Worm (Caenorhabditis elegans) whole organism, early embryonic: ENCODE measurements around the gene nep-13.

Source experiments
- B0310.2 ChIP-seq: sonication (generic microtip); optimal IDR thresholded peaks from 2 replicates; lab custom pipeline; 2016; ENCODE audit warnings: mild to moderate bottlenecking, missing genetic modification characterization, missing compliant biosample characterization
- F13C5.2 ChIP-seq: sonication (generic microtip); optimal IDR thresholded peaks from 2 replicates; lab custom pipeline; 2017; ENCODE audit warnings: mild to moderate bottlenecking, missing genetic modification characterization, inconsistent platforms, missing compliant biosample characterization
- aly-1 ChIP-seq: sonication (generic microtip); optimal IDR thresholded peaks from 2 replicates; lab custom pipeline; 2016; ENCODE audit warnings: missing genetic modification characterization, missing compliant biosample characterization
- ama-1 ChIP-seq: fragments of 150-350 bp; optimal IDR thresholded peaks from 2 replicates; lab custom pipeline; 2014
- ceh-13 ChIP-seq: fragments of 200-800 bp; sonication (Bioruptor generic); optimal IDR thresholded peaks from 2 replicates; lab custom pipeline; 2018; ENCODE audit warnings: mild to moderate bottlenecking, missing genetic modification characterization, missing compliant biosample characterization
- ceh-36 ChIP-seq: sonication (generic microtip); optimal IDR thresholded peaks from 2 replicates; lab custom pipeline; 2016; ENCODE audit warnings: missing genetic modification characterization, inconsistent platforms, missing compliant biosample characterization
- ets-7 ChIP-seq: sonication (generic microtip); optimal IDR thresholded peaks from 2 replicates; lab custom pipeline; 2016; ENCODE audit warnings: missing genotype, missing genetic modification characterization, missing compliant biosample characterization
- flt-1 ChIP-seq: fragments of 200-800 bp; sonication (Bioruptor generic); IDR thresholded peaks from 2 replicates; pipeline ENCODE4 v1.3.6; 2022; ENCODE audit warnings: missing genetic modification characterization, missing compliant biosample characterization
- hmbx-1 ChIP-seq: sonication (generic microtip); optimal IDR thresholded peaks from 2 replicates; lab custom pipeline; 2016; ENCODE audit warnings: mild to moderate bottlenecking, missing genetic modification characterization, missing compliant biosample characterization
- hmg-4 ChIP-seq: fragments of 200-800 bp; sonication (Bioruptor generic); optimal IDR thresholded peaks from 2 replicates; lab custom pipeline; 2018; ENCODE audit warnings: mild to moderate bottlenecking, missing genetic modification characterization, missing compliant biosample characterization
- hnd-1 ChIP-seq: sonication (generic microtip); optimal IDR thresholded peaks from 2 replicates; lab custom pipeline; 2016; ENCODE audit warnings: missing genetic modification characterization, missing compliant biosample characterization
- pes-1 ChIP-seq: fragments of 200-800 bp; sonication (Bioruptor generic); IDR thresholded peaks from 2 replicates; pipeline ENCODE4 v1.3.6; 2022; ENCODE audit warnings: missing genetic modification reagents, missing genetic modification characterization, missing compliant biosample characterization
- scrt-1 ChIP-seq: fragments of 200-800 bp; sonication (Bioruptor generic); IDR thresholded peaks from 2 replicates; pipeline ENCODE4 v1.3.6; 2022; ENCODE audit warnings: missing genetic modification characterization, missing compliant biosample characterization
- sea-1 ChIP-seq: fragments of 200-800 bp; sonication (Bioruptor generic); conservative IDR thresholded peaks from 2 replicates; pipeline ENCODE4 v1.3.6; 2022; ENCODE audit warnings: missing genetic modification characterization, missing compliant biosample characterization
- tbx-11 ChIP-seq: fragments of 200-800 bp; sonication (Bioruptor generic); IDR thresholded peaks from 2 replicates; pipeline ENCODE4 v1.3.6; 2022; ENCODE audit warnings: missing genetic modification characterization, missing compliant biosample characterization
- tbx-37 ChIP-seq: fragments of 200-800 bp; sonication (Bioruptor generic); conservative IDR thresholded peaks from 2 replicates; pipeline ENCODE4 v1.3.6; 2022; ENCODE audit warnings: missing genetic modification reagents, missing genetic modification characterization, missing compliant biosample characterization
- tra-4 ChIP-seq: sonication (generic microtip); optimal IDR thresholded peaks from 2 replicates; lab custom pipeline; 2017; ENCODE audit warnings: missing genetic modification characterization, missing compliant biosample characterization

Gene nep-13

DNA sequence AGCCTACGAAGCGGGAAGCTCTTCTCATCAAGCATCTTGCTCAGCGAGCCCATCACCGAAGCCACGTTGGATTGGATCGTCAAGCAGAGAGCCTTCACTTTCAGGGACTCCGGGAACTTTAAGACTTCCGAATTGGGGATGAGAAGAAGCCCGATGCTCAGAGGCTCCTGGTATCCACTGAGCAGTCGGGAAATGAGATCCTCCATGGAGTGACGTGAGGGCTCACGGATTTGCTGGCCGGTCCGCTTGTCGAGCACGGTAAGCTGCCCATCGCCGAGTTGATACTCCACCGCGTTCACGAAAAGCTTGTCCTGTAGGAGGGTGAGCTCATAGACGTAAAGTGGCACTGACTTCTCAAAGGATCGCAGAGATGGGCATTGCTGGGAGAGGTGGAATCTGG lies 34.9 kb upstream of the nep-13 start:
- no peak for TF ChIP-seq tbx-11 (GFP tag; lab: Robert Waterston, UW)
- TF ChIP-seq ets-7 (tag; lab: Kevin White, UChicago): no peak
- no peak for TF ChIP-seq hmbx-1 (tag; lab: Kevin White, UChicago)
- no peak for TF ChIP-seq hmg-4 (GFP tag; lab: Kevin White, UChicago)
- no peak for TF ChIP-seq pes-1 (GFP tag; lab: Robert Waterston, UW)
- no peak for TF ChIP-seq F13C5.2 (tag; lab: Kevin White, UChicago)
- no peak for TF ChIP-seq hnd-1 (tag; lab: Kevin White, UChicago)
- no peak for TF ChIP-seq tbx-37 (GFP tag; lab: Robert Waterston, UW)

- TF ChIP-seq B0310.2: no peak
- no peak for TF ChIP-seq ceh-13 (GFP tag; lab: Kevin White, UChicago)
- no peak for TF ChIP-seq hmbx-1 (tag; lab: Kevin White, UChicago)
- no peak for TF ChIP-seq scrt-1 (GFP tag; lab: Robert Waterston, UW)
- no peak for TF ChIP-seq flt-1 (GFP tag; lab: Robert Waterston, UW)
- no peak for TF ChIP-seq ceh-36
- no peak for TF ChIP-seq hnd-1 (tag; lab: Kevin White, UChicago)
- TF ChIP-seq ama-1 (lab: Kevin White, UChicago): no peak
- no peak for TF ChIP-seq aly-1
- TF ChIP-seq tbx-37 (GFP tag; lab: Robert Waterston, UW): no peak
- no peak for TF ChIP-seq tra-4 (tag; lab: Kevin White, UChicago)
- no peak for TF ChIP-seq hmg-4 (GFP tag; lab: Kevin White, UChicago)
- TF ChIP-seq sea-1 (GFP tag; lab: Robert Waterston, UW): no peak
- TF ChIP-seq ets-7 (tag; lab: Kevin White, UChicago): no peak
- no peak for TF ChIP-seq pes-1 (GFP tag; lab: Robert Waterston, UW)
- TF ChIP-seq tbx-11 (GFP tag; lab: Robert Waterston, UW): no peak
- TF ChIP-seq F13C5.2 (tag; lab: Kevin White, UChicago): no peak
These were observed 34.3 kb upstream of the nep-13 start, which contains the start of the genes fbxc-50 and C17F4.2 for ce11 chrII:3248043-3248718. fbxc-50 (minus strand) TSS chrII:3248123. C17F4.2 (plus strand) TSS chrII:3248668.

- no peak for TF ChIP-seq ceh-13 (GFP tag; lab: Kevin White, UChicago)
These were observed 33.0 kb upstream of the nep-13 start, which contains the start of gene clec-124 for ce11 chrII:3249406-3249805. clec-124 (plus strand) TSS chrII:3249706.

DNA sequence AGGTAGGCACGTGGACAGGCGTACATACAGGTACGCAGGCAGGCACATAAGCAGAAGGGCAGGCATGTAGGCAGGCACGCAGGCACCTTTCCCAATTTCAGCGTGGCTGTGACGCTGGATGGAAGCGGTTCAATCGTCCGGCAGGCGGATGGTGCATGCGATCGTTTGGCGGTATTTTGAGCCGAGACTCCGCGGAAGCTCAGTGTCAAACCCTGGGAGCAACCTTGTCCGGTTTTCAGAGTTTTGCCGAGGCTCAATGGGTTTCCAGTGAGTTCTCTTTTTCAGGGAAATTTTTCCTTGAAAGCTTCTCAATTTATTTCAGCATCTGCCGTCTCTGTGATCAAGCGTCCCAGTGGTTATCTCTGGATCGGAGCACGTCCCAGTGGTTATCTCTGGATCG lies 32.3 kb upstream of the nep-13 start:
- TF ChIP-seq ceh-13 (GFP tag; lab: Kevin White, UChicago) (no peak), hnd-1 (tag; lab: Kevin White, UChicago) (no peak), pes-1 (GFP tag; lab: Robert Waterston, UW) (no peak), flt-1 (GFP tag; lab: Robert Waterston, UW) (no peak), ama-1 (lab: Kevin White, UChicago) (no peak), ceh-36 (no peak), scrt-1 (GFP tag; lab: Robert Waterston, UW) (no peak), tra-4 (tag; lab: Kevin White, UChicago) (no peak), sea-1 (GFP tag; lab: Robert Waterston, UW) (no peak)

DNA sequence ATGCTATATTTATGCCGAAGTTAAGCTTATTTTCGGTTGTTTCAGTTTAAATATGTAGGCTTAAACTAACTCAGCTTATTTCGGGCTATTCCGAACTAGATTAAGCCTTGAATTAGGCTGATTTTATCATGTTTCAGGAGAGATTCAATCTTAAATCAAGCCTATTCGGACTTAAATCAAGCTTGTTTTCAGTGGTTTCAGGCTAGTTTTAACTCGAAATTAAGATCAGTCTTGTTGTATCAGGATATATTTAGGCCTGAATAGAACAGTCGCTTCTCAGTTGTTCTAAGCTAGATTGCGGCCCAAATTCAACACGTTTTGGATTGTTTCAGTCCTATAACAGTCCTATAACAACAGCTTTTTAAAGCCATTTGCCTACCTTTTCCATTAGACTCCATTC lies 30.7 kb upstream of the nep-13 start:
- TF ChIP-seq hnd-1 (tag; lab: Kevin White, UChicago): no peak
- TF ChIP-seq tbx-11 (GFP tag; lab: Robert Waterston, UW): no peak
- TF ChIP-seq sea-1 (GFP tag; lab: Robert Waterston, UW): no peak
- no peak for TF ChIP-seq tbx-37 (GFP tag; lab: Robert Waterston, UW)
- no peak for TF ChIP-seq scrt-1 (GFP tag; lab: Robert Waterston, UW)
- TF ChIP-seq B0310.2: no peak
- no peak for TF ChIP-seq pes-1 (GFP tag; lab: Robert Waterston, UW)
- no peak for TF ChIP-seq tra-4 (tag; lab: Kevin White, UChicago)
- TF ChIP-seq ets-7 (tag; lab: Kevin White, UChicago): no peak
- TF ChIP-seq hmbx-1 (tag; lab: Kevin White, UChicago): no peak
- TF ChIP-seq ceh-13 (GFP tag; lab: Kevin White, UChicago): no peak
- no peak for TF ChIP-seq flt-1 (GFP tag; lab: Robert Waterston, UW)

ce11 chrII:3259254-3259653 lies 23.2 kb upstream of the nep-13 start, which contains the start of gene gcy-19:
gcy-19 (minus strand) TSS chrII:3259354.
- no peak for TF ChIP-seq flt-1 (GFP tag; lab: Robert Waterston, UW)
- TF ChIP-seq sea-1 (GFP tag; lab: Robert Waterston, UW): no peak
- TF ChIP-seq tra-4 (tag; lab: Kevin White, UChicago): no peak
- TF ChIP-seq hmg-4 (GFP tag; lab: Kevin White, UChicago): no peak
- no peak for TF ChIP-seq ets-7 (tag; lab: Kevin White, UChicago)
- TF ChIP-seq hmbx-1 (tag; lab: Kevin White, UChicago): no peak
- TF ChIP-seq ama-1 (lab: Kevin White, UChicago): no peak
- no peak for TF ChIP-seq ceh-13 (GFP tag; lab: Kevin White, UChicago)
- TF ChIP-seq aly-1: no peak
- TF ChIP-seq tbx-37 (GFP tag; lab: Robert Waterston, UW): no peak
- no peak for TF ChIP-seq ceh-36
- no peak for TF ChIP-seq pes-1 (GFP tag; lab: Robert Waterston, UW)
- no peak for TF ChIP-seq tbx-11 (GFP tag; lab: Robert Waterston, UW)
- TF ChIP-seq hnd-1 (tag; lab: Kevin White, UChicago): no peak
- TF ChIP-seq B0310.2: no peak

DNA sequence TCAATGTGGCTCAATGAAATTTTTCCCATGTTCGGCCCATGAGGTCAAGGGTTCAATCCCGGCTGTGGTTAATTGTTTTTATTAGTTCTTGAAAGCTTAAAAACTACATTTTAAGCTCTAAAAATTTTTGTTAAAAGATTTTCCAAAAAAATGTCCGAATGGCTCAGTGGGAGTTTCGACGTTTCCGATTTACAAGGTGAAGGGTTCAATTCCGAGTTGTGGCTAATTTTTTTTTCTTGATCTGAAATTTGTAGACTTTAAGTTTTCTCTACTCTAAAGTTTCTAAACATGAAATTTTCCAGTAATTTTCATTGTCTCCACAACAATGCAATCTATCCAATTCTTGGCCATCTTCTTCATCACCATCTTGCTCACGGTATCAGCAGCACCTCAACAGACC lies 19.9 kb upstream of the nep-13 start, which contains the start of gene F02E11.2:
Gene F02E11.2 (plus strand): TSS at position 301 of the 400 bp plus-strand sequence.
- TF ChIP-seq aly-1 (no peak), flt-1 (GFP tag; lab: Robert Waterston, UW) (no peak), sea-1 (GFP tag; lab: Robert Waterston, UW) (no peak), ets-7 (tag; lab: Kevin White, UChicago) (no peak), pes-1 (GFP tag; lab: Robert Waterston, UW) (no peak), hmg-4 (GFP tag; lab: Kevin White, UChicago) (no peak), hnd-1 (tag; lab: Kevin White, UChicago) (no peak), hmbx-1 (tag; lab: Kevin White, UChicago) (no peak), tbx-11 (GFP tag; lab: Robert Waterston, UW) (no peak), ama-1 (lab: Kevin White, UChicago) (no peak), ceh-36 (no peak), ceh-13 (GFP tag; lab: Kevin White, UChicago) (no peak), B0310.2 (no peak), scrt-1 (GFP tag; lab: Robert Waterston, UW) (no peak), F13C5.2 (tag; lab: Kevin White, UChicago) (no peak), tra-4 (tag; lab: Kevin White, UChicago) (no peak), tbx-37 (GFP tag; lab: Robert Waterston, UW) (no peak)
